Worm (Caenorhabditis elegans) whole organism, young adult: Measurements from ENCODE around the gene K03H6.4.

Experiments used
- B0261.1 ChIP-seq: sonication (generic microtip); optimal IDR thresholded peaks from 2 replicates; lab custom pipeline; 2016; ENCODE audit warnings: mild to moderate bottlenecking, missing genetic modification characterization, moderate library complexity, missing compliant biosample characterization
- B0336.3 ChIP-seq: fragments of 200-800 bp; sonication (Bioruptor generic); IDR thresholded peaks from 2 replicates; pipeline ENCODE4 v1.3.6; 2022; ENCODE audit warnings: missing genetic modification characterization, missing compliant biosample characterization
- C06A6.2 ChIP-seq: fragments of 200-800 bp; sonication (Bioruptor generic); conservative IDR thresholded peaks from 2 replicates; pipeline ENCODE4 v1.3.6; 2022; ENCODE audit warnings: missing genetic modification characterization, missing compliant biosample characterization
- F23B12.7 ChIP-seq: sonication (generic microtip); optimal IDR thresholded peaks from 2 replicates; lab custom pipeline; 2017; ENCODE audit warnings: missing genetic modification characterization, mild to moderate bottlenecking, missing compliant biosample characterization, antibody characterized with exemption, moderate library complexity; ENCODE audit not compliant: insufficient read depth
- F33H1.4 ChIP-seq: fragments of 200-800 bp; sonication (Bioruptor generic); IDR thresholded peaks from 2 replicates; pipeline ENCODE4 v1.3.6; 2022; ENCODE audit warnings: missing genetic modification reagents, missing genetic modification characterization, missing compliant biosample characterization
- F39B2.1 ChIP-seq: fragments of 200-800 bp; sonication (Bioruptor generic); IDR thresholded peaks from 2 replicates; pipeline ENCODE4 v1.3.6; 2022; ENCODE audit warnings: missing genetic modification reagents, missing genetic modification characterization, missing compliant biosample characterization
- F52B5.7 ChIP-seq: sonication (generic microtip); optimal IDR thresholded peaks from 2 replicates; lab custom pipeline; 2016; ENCODE audit warnings: mild to moderate bottlenecking, missing genetic modification characterization, missing compliant biosample characterization
- F57A8.1 ChIP-seq: fragments of 200-800 bp; sonication (Bioruptor generic); optimal IDR thresholded peaks from 2 replicates; lab custom pipeline; 2018; ENCODE audit warnings: mild to moderate bottlenecking, missing genetic modification characterization, moderate library complexity, missing compliant biosample characterization
- T07F8.4 ChIP-seq: sonication (generic microtip); optimal IDR thresholded peaks from 2 replicates; lab custom pipeline; 2016; ENCODE audit warnings: mild to moderate bottlenecking, missing genetic modification characterization, moderate library complexity, missing compliant biosample characterization
- T26A5.8 ChIP-seq: sonication (generic microtip); optimal IDR thresholded peaks from 2 replicates; lab custom pipeline; 2016; ENCODE audit warnings: missing genetic modification characterization, missing compliant biosample characterization
- Y53G8AR.9 ChIP-seq: fragments of 200-800 bp; sonication (Bioruptor generic); conservative IDR thresholded peaks from 2 replicates; pipeline ENCODE4 v1.3.6; 2022; ENCODE audit warnings: missing genetic modification reagents, missing genetic modification characterization, missing compliant biosample characterization
- Y79H2A.3 ChIP-seq: fragments of 200-800 bp; sonication (Bioruptor generic); conservative IDR thresholded peaks from 2 replicates; pipeline ENCODE4 v1.3.6; 2022; ENCODE audit warnings: missing genetic modification reagents, missing genetic modification characterization, missing compliant biosample characterization
- aptf-2 ChIP-seq: fragments of 200-800 bp; sonication (Bioruptor generic); conservative IDR thresholded peaks from 2 replicates; pipeline ENCODE4 v1.3.6; 2022; ENCODE audit warnings: missing genetic modification reagents, missing genetic modification characterization, missing compliant biosample characterization
- attf-6 ChIP-seq: fragments of 200-800 bp; sonication (Bioruptor generic); IDR thresholded peaks from 2 replicates; pipeline ENCODE4 v1.3.6; 2022; ENCODE audit warnings: missing genetic modification reagents, missing genetic modification characterization, missing compliant biosample characterization
- bed-1 ChIP-seq: fragments of 200-800 bp; sonication (Bioruptor generic); IDR thresholded peaks from 2 replicates; pipeline ENCODE4 v1.3.6; 2022; ENCODE audit warnings: missing genetic modification reagents, missing genetic modification characterization, missing compliant biosample characterization
- bed-2 ChIP-seq: fragments of 200-800 bp; sonication (Bioruptor generic); IDR thresholded peaks from 2 replicates; pipeline ENCODE4 v1.3.6; 2022; ENCODE audit warnings: missing genetic modification reagents, missing genetic modification characterization, missing compliant biosample characterization
- ccch-3 ChIP-seq: fragments of 200-800 bp; sonication (Bioruptor generic); optimal IDR thresholded peaks from 2 replicates; lab custom pipeline; 2018; ENCODE audit warnings: mild to moderate bottlenecking, missing genetic modification characterization, missing compliant biosample characterization
- ceh-27 ChIP-seq: fragments of 200-800 bp; sonication (Bioruptor generic); optimal IDR thresholded peaks from 2 replicates; lab custom pipeline; 2018; ENCODE audit warnings: mild to moderate bottlenecking, missing genetic modification characterization, moderate library complexity, missing compliant biosample characterization
- egrh-3 ChIP-seq: fragments of 200-800 bp; sonication (Bioruptor generic); IDR thresholded peaks from 2 replicates; pipeline ENCODE4 v1.3.6; 2022; ENCODE audit warnings: missing genetic modification reagents, missing genetic modification characterization, missing compliant biosample characterization
- hmg-1.2 ChIP-seq: fragments of 200-800 bp; sonication (Bioruptor generic); IDR thresholded peaks from 2 replicates; pipeline ENCODE4 v1.3.6; 2022; ENCODE audit warnings: missing genetic modification reagents, missing genetic modification characterization, missing compliant biosample characterization
- madf-3 ChIP-seq: fragments of 200-800 bp; sonication (Bioruptor generic); IDR thresholded peaks from 2 replicates; pipeline ENCODE4 v1.3.6; 2022; ENCODE audit warnings: missing genetic modification reagents, missing genetic modification characterization, missing compliant biosample characterization
- madf-6 ChIP-seq: fragments of 200-800 bp; sonication (Bioruptor generic); IDR thresholded peaks from 2 replicates; pipeline ENCODE4 v1.3.6; 2022; ENCODE audit warnings: missing genetic modification reagents, missing genetic modification characterization, missing compliant biosample characterization
- mcd-1 ChIP-seq: fragments of 200-800 bp; sonication (Bioruptor generic); IDR thresholded peaks from 2 replicates; pipeline ENCODE4 v1.3.6; 2022; ENCODE audit warnings: missing genetic modification reagents, missing genetic modification characterization, missing compliant biosample characterization
- nfya-1 ChIP-seq: sonication (generic microtip); optimal IDR thresholded peaks from 2 replicates; lab custom pipeline; 2017; ENCODE audit warnings: antibody characterized with exemption, missing compliant biosample characterization, missing genetic modification characterization, borderline replicate concordance; ENCODE audit not compliant: insufficient read depth
- nhr-27 ChIP-seq: fragments of 200-800 bp; sonication (Bioruptor generic); optimal IDR thresholded peaks from 2 replicates; lab custom pipeline; 2018; ENCODE audit warnings: mild to moderate bottlenecking, missing genetic modification characterization, moderate library complexity, missing compliant biosample characterization
- rec-8 ChIP-seq, 2 experiments: sonication (generic microtip); optimal IDR thresholded peaks; 2 replicates each; lab custom pipeline; 2016; ENCODE audit warnings: mild to moderate bottlenecking in 2 of 2, missing genetic modification characterization in 2 of 2, missing genetic modification reagents in 2 of 2, missing genotype in 2 of 2, missing biosample characterization in 1 of 2, missing compliant biosample characterization in 1 of 2, moderate library complexity in 1 of 2
- rpc-1 ChIP-seq, 2 experiments: fragments of 150-350 bp in 1 of 2; sonication (generic microtip) in 1 of 2; optimal IDR thresholded peaks; 2 replicates each; lab custom pipeline; 2014 to 2018; ENCODE audit warnings: missing biosample characterization in 1 of 2, missing genetic modification characterization in 1 of 2, missing genetic modification reagents in 1 of 2, missing genotype in 1 of 2
- snpc-4 ChIP-seq, 5 experiments: fragments of 150-350 bp in 1 of 5; sonication (generic microtip) in 4 of 5; optimal IDR thresholded peaks; 2 replicates each; lab custom pipeline; 2014 to 2018; ENCODE audit warnings: missing genetic modification characterization in 5 of 5, missing biosample characterization in 3 of 5, antibody characterized with exemption in 2 of 5, mild to moderate bottlenecking in 2 of 5, missing compliant biosample characterization in 2 of 5, missing genotype in 2 of 5, moderate library complexity in 2 of 5, missing genetic modification reagents in 1 of 5
- tbp1 ChIP-seq: fragments of 200-800 bp; sonication (Bioruptor generic); optimal IDR thresholded peaks from 2 replicates; lab custom pipeline; 2018; ENCODE audit warnings: mild to moderate bottlenecking, missing genetic modification characterization, missing compliant biosample characterization
- unc-62 ChIP-seq: fragments of 150-350 bp; optimal IDR thresholded peaks from 2 replicates; lab custom pipeline; 2014; ENCODE audit warnings: missing biosample characterization, missing genetic modification reagents, missing genetic modification characterization
- zfh-2 ChIP-seq: fragments of 200-800 bp; sonication (Bioruptor generic); conservative IDR thresholded peaks from 2 replicates; pipeline ENCODE4 v1.3.6; 2022; ENCODE audit warnings: missing genetic modification reagents, missing genetic modification characterization, missing compliant biosample characterization
- ztf-18 ChIP-seq: sonication (generic microtip); optimal IDR thresholded peaks from 2 replicates; lab custom pipeline; 2016; ENCODE audit warnings: missing genotype, mild to moderate bottlenecking, missing genetic modification characterization, missing compliant biosample characterization
- ztf-25 ChIP-seq: fragments of 200-800 bp; sonication (Bioruptor generic); IDR thresholded peaks from 2 replicates; pipeline ENCODE4 v1.3.6; 2022; ENCODE audit warnings: missing genetic modification reagents, missing genetic modification characterization, missing compliant biosample characterization
- ztf-26 ChIP-seq: sonication (generic microtip); optimal IDR thresholded peaks from 2 replicates; lab custom pipeline; 2017; ENCODE audit warnings: missing genetic modification characterization, missing compliant biosample characterization
- ztf-3 ChIP-seq: fragments of 200-800 bp; sonication (Bioruptor generic); optimal IDR thresholded peaks from 2 replicates; lab custom pipeline; 2018; ENCODE audit warnings: mild to moderate bottlenecking, missing genetic modification characterization, missing compliant biosample characterization

Gene K03H6.4

DNA sequence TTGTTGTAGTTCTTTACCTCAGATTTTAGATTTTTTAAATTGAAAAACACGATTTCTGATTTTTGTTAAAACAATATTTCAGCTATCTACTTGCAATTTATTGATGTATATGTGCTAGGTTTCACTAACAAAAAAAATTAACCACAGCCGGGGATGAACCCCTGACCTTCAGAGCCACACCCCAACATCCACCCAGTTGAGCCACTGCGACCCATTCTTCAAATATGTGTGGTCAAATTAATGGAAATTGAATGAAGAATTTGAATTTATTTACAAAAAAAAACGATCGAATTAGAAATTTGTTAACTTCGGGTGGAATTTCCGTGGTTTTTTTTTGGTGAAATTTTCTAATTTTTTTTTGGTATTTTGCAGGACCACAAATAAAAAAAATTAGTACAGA is 42.5 kb downstream of the K03H6.4 start:
- TF ChIP-seq F23B12.7 (tag; lab: Kevin White, UChicago) (no peak), tbp1 (GFP tag; lab: Kevin White, UChicago) (peak; percentile 57), B0261.1 (tag; lab: Kevin White, UChicago) (peak; percentile 19), snpc-4 (GFP tag; optimal IDR thresholded peaks at IDR 0.05; lab: Kevin White, UChicago) (no peak), snpc-4 (tag; optimal IDR thresholded peaks at IDR 0.05; lab: Kevin White, UChicago) (no peak), rpc-1 (optimal IDR thresholded peaks at IDR 0.05; lab: Kevin White, UChicago) (peak; percentile 13), rpc-1 (tag; optimal IDR thresholded peaks at IDR 0.05; lab: Kevin White, UChicago) (peak; percentile 54)

DNA sequence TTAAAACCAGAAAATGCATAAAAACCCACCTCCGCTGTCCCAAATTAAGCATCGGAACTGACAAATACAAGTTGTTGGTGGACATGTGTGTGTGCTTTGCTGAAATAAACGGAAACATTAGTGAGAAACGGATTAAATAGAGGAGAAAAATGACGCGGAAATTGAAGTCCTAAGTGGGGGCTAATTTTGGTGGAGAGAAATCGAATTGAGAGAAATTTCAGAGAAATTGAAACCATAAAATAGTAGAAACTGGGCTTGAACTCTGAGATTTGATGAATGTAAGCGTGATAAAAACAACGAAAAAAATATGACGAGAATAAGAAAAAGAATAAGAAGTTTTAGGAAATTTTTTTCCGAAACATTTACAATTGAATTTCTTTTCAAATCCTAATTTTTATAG is 46.1 kb downstream of the K03H6.4 start, which contains the start of gene Y77E11A.12:
Gene Y77E11A.12, minus strand, starts transcription at position 101 of the 400 bp plus-strand sequence.
- TF ChIP-seq madf-3 (GFP tag; lab: Robert Waterston, UW) (no peak), B0336.3 (GFP tag; lab: Robert Waterston, UW) (no peak), ztf-26 (no peak), ceh-27 (no peak), F33H1.4 (GFP tag; lab: Robert Waterston, UW) (no peak), snpc-4 (GFP tag; optimal IDR thresholded peaks at IDR 0.05; lab: Kevin White, UChicago) (no peak), snpc-4 (tag; optimal IDR thresholded peaks at IDR 0.05; lab: Kevin White, UChicago) (no peak), Y79H2A.3 (no peak), bed-1 (no peak), ztf-3 (GFP tag; lab: Kevin White, UChicago) (no peak), Y53G8AR.9 (GFP tag; lab: Robert Waterston, UW) (no peak), T07F8.4 (tag; lab: Kevin White, UChicago) (no peak), T26A5.8 (tag; lab: Kevin White, UChicago) (no peak), ztf-18 (tag; lab: Kevin White, UChicago) (no peak), bed-2 (GFP tag; lab: Robert Waterston, UW) (no peak), nfya-1 (no peak), aptf-2 (GFP tag; lab: Robert Waterston, UW) (no peak), F57A8.1 (GFP tag; lab: Kevin White, UChicago) (no peak), tbp1 (GFP tag; lab: Kevin White, UChicago) (no peak)

DNA sequence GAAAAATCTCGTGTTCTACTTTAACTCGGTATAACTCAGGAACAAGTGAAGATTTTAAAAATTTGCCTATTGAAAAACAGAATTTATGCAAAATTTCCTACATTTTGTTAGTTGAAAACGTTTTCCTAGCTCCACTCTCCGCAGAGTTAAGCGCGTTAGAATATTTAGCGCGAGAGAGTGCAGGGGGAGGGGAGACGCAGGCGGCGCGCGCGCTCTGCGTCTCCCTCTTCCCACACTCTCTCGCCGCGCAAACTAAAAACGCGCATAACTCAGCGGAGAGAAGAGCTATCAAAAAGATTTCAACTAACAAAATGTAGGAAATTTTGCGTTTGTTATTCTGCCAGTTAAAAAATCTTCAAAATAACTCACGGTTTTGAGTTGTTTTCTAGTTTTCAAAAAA is 49.0 kb downstream of the K03H6.4 start:
- TF ChIP-seq F39B2.1 (GFP tag; lab: Robert Waterston, UW) (no peak), C06A6.2 (no peak), unc-62 (GFP tag; lab: Kevin White, UChicago) (no peak), ccch-3 (GFP tag; lab: Kevin White, UChicago) (no peak), egrh-3 (GFP tag; lab: Robert Waterston, UW) (no peak), ztf-25 (no peak), F52B5.7 (tag; lab: Kevin White, UChicago) (no peak), hmg-1.2 (GFP tag; lab: Robert Waterston, UW) (peak; percentile 91), rec-8 (tag; optimal IDR thresholded peaks at IDR 0.05; lab: Kevin White, UChicago) (no peak), zfh-2 (GFP tag; lab: Robert Waterston, UW) (peak; percentile 55; the same call in 1 of the 2 replicates), nhr-27 (tag; lab: Kevin White, UChicago) (no peak), attf-6 (GFP tag; lab: Robert Waterston, UW) (no peak), madf-6 (no peak), Y79H2A.3 (no peak), madf-3 (GFP tag; lab: Robert Waterston, UW) (no peak), mcd-1 (GFP tag; lab: Robert Waterston, UW) (0 out of 2 replicates have a peak, but pooled peaks have one; percentile 22)
